Fruit fly (Drosophila melanogaster) whole organism, prepupa: ENCODE measurements around the gene Jhbp4.

Experiments used
- CG11294 ChIP-seq: fragments of 200-800 bp; sonication (Bioruptor generic); IDR thresholded peaks from 2 replicates; pipeline ENCODE4 v1.3.6; 2022; ENCODE audit warnings: missing biosample characterization, missing genetic modification characterization
- CG11762 ChIP-seq: fragments of 200-800 bp; sonication (Bioruptor generic); optimal IDR thresholded peaks from 3 replicates; lab custom pipeline; 2016; ENCODE audit warnings: missing biosample characterization, missing genetic modification characterization; ENCODE audit not compliant: insufficient read depth
- CG15336 ChIP-seq: fragments of 200-800 bp; sonication (Bioruptor generic); IDR thresholded peaks from 2 replicates; pipeline ENCODE4 v1.3.6; 2022; ENCODE audit warnings: missing biosample characterization, missing genetic modification characterization
- CG6808 ChIP-seq: fragments of 200-800 bp; sonication (Bioruptor generic); optimal IDR thresholded peaks from 3 replicates; lab custom pipeline; 2017; ENCODE audit warnings: missing biosample characterization, missing genetic modification characterization, mild to moderate bottlenecking, moderate library complexity, missing genetic modification reagents
- CG9139 ChIP-seq: fragments of 200-800 bp; sonication (Bioruptor generic); optimal IDR thresholded peaks from 3 replicates; lab custom pipeline; 2017; ENCODE audit warnings: missing biosample characterization, mild to moderate bottlenecking, missing genetic modification characterization
- Gug ChIP-seq: fragments of 200-800 bp; sonication (Bioruptor generic); IDR thresholded peaks from 2 replicates; pipeline ENCODE4 v1.3.6; 2022; ENCODE audit warnings: missing biosample characterization, missing genetic modification characterization
- Hr39 ChIP-seq: fragments of 200-800 bp; sonication (Bioruptor generic); optimal IDR thresholded peaks from 2 replicates; lab custom pipeline; 2016; ENCODE audit warnings: missing biosample characterization, missing genetic modification characterization
- Lpt ChIP-seq: fragments of 200-800 bp; sonication (Bioruptor generic); optimal IDR thresholded peaks from 3 replicates; lab custom pipeline; 2016; ENCODE audit warnings: missing biosample characterization, missing genetic modification characterization
- OdsH ChIP-seq: fragments of 200-800 bp; sonication (Bioruptor generic); optimal IDR thresholded peaks from 3 replicates; lab custom pipeline; 2016; ENCODE audit warnings: missing biosample characterization, missing genetic modification characterization
- Smox ChIP-seq: fragments of 200-800 bp; sonication (Bioruptor generic); optimal IDR thresholded peaks from 3 replicates; lab custom pipeline; 2016; ENCODE audit warnings: missing biosample characterization, missing genetic modification characterization
- achi ChIP-seq: fragments of 200-800 bp; sonication (Bioruptor generic); optimal IDR thresholded peaks from 3 replicates; lab custom pipeline; 2016; ENCODE audit warnings: missing biosample characterization, missing genetic modification characterization
- esn ChIP-seq: fragments of 200-800 bp; sonication (Bioruptor generic); optimal IDR thresholded peaks from 2 replicates; lab custom pipeline; 2016; ENCODE audit warnings: missing biosample characterization, mild to moderate bottlenecking, missing genetic modification characterization, moderate library complexity
- fd59A ChIP-seq: fragments of 200-800 bp; sonication (Bioruptor generic); optimal IDR thresholded peaks from 2 replicates; lab custom pipeline; 2017; ENCODE audit warnings: missing biosample characterization, mild to moderate bottlenecking, missing genetic modification characterization, missing genetic modification reagents

- TF ChIP-seq Lpt (GFP tag; lab: Kevin White, UChicago): no peak
- TF ChIP-seq fd59A (GFP tag; lab: Kevin White, UChicago): no peak
- TF ChIP-seq CG6808 (GFP tag; lab: Kevin White, UChicago): peak; percentile 0
- TF ChIP-seq Hr39 (GFP tag; lab: Kevin White, UChicago): no peak
- no peak for TF ChIP-seq OdsH (GFP tag; lab: Kevin White, UChicago)
- TF ChIP-seq CG15336 (GFP tag; lab: Robert Waterston, UW): no peak
- TF ChIP-seq CG9139 (GFP tag; lab: Kevin White, UChicago): no peak
- no peak for TF ChIP-seq CG11294 (GFP tag; lab: Robert Waterston, UW)
- TF ChIP-seq achi: no peak
- no peak for TF ChIP-seq CG11762 (GFP tag; lab: Kevin White, UChicago)
- TF ChIP-seq Gug (GFP tag; lab: Robert Waterston, UW): no peak
- no peak for TF ChIP-seq Smox (GFP tag; lab: Kevin White, UChicago)
- TF ChIP-seq esn (GFP tag; lab: Kevin White, UChicago): no peak
Measured at dm6 chr3R:16072581-16072908, 29.2 kb downstream of the Jhbp4 start.
